Worm (Caenorhabditis elegans) whole organism, young adult: ENCODE measurements around the gene C03B1.6.

ENCODE experiments used
- B0019.2 ChIP-seq: fragments of 200-800 bp; sonication (Bioruptor generic); conservative IDR thresholded peaks from 2 replicates; pipeline ENCODE4 v1.3.6; 2022; ENCODE audit warnings: missing genetic modification reagents, missing genetic modification characterization, missing compliant biosample characterization
- B0336.3 ChIP-seq: fragments of 200-800 bp; sonication (Bioruptor generic); IDR thresholded peaks from 2 replicates; pipeline ENCODE4 v1.3.6; 2022; ENCODE audit warnings: missing genetic modification characterization, missing compliant biosample characterization
- T07F8.4 ChIP-seq: sonication (generic microtip); optimal IDR thresholded peaks from 2 replicates; lab custom pipeline; 2016; ENCODE audit warnings: mild to moderate bottlenecking, missing genetic modification characterization, moderate library complexity, missing compliant biosample characterization
- T26A5.8 ChIP-seq: sonication (generic microtip); optimal IDR thresholded peaks from 2 replicates; lab custom pipeline; 2016; ENCODE audit warnings: missing genetic modification characterization, missing compliant biosample characterization
- Y53F4B.3 ChIP-seq: fragments of 200-800 bp; sonication (Bioruptor generic); IDR thresholded peaks from 2 replicates; pipeline ENCODE4 v1.3.6; 2022; ENCODE audit warnings: missing genetic modification reagents, missing genetic modification characterization, missing compliant biosample characterization
- ama-1 ChIP-seq, 3 experiments: fragments of 150-350 bp in 1 of 3; sonication (generic microtip) in 2 of 3; optimal IDR thresholded peaks; 2 replicates each; lab custom pipeline; 2014 to 2018; ENCODE audit warnings: missing biosample characterization in 2 of 3, missing genetic modification characterization in 2 of 3, missing genetic modification reagents in 2 of 3
- aptf-3 ChIP-seq: fragments of 200-800 bp; sonication (Bioruptor generic); IDR thresholded peaks from 2 replicates; pipeline ENCODE4 v1.3.6; 2022; ENCODE audit warnings: missing genetic modification characterization, missing compliant biosample characterization
- athp-1 ChIP-seq: sonication (generic microtip); optimal IDR thresholded peaks from 2 replicates; lab custom pipeline; 2017; ENCODE audit warnings: mild to moderate bottlenecking, missing genetic modification characterization, missing compliant biosample characterization
- attf-3 ChIP-seq: fragments of 200-800 bp; sonication (Bioruptor generic); conservative IDR thresholded peaks from 2 replicates; pipeline ENCODE4 v1.3.6; 2022; ENCODE audit warnings: missing genetic modification reagents, missing genetic modification characterization, missing compliant biosample characterization
- attf-5 ChIP-seq: fragments of 200-800 bp; sonication (Bioruptor generic); optimal IDR thresholded peaks from 2 replicates; lab custom pipeline; 2018; ENCODE audit warnings: mild to moderate bottlenecking, missing genetic modification characterization, missing compliant biosample characterization
- cebp-2 ChIP-seq: fragments of 200-800 bp; sonication (Bioruptor generic); IDR thresholded peaks from 2 replicates; pipeline ENCODE4 v1.3.6; 2022; ENCODE audit warnings: missing genetic modification characterization, missing compliant biosample characterization
- ceh-100 ChIP-seq: fragments of 200-800 bp; sonication (Bioruptor generic); IDR thresholded peaks from 2 replicates; pipeline ENCODE4 v1.3.6; 2022; ENCODE audit warnings: missing genetic modification reagents, missing genetic modification characterization, missing compliant biosample characterization
- ceh-91 ChIP-seq: fragments of 200-800 bp; sonication (Bioruptor generic); IDR thresholded peaks from 2 replicates; pipeline ENCODE4 v1.3.6; 2022; ENCODE audit warnings: missing genetic modification reagents, missing genetic modification characterization, missing compliant biosample characterization
- ekl-4 ChIP-seq: fragments of 200-800 bp; sonication (Bioruptor generic); IDR thresholded peaks from 2 replicates; pipeline ENCODE4 v1.3.6; 2022; ENCODE audit warnings: missing genetic modification reagents, missing genetic modification characterization, missing compliant biosample characterization
- hmg-20 ChIP-seq: fragments of 200-800 bp; sonication (Bioruptor generic); IDR thresholded peaks from 2 replicates; pipeline ENCODE4 v1.3.6; 2022; ENCODE audit warnings: missing genetic modification reagents, missing genetic modification characterization, missing compliant biosample characterization
- hsf-1 ChIP-seq: fragments of 200-800 bp; sonication (Bioruptor generic); IDR thresholded peaks from 2 replicates; pipeline ENCODE4 v1.3.6; 2022; ENCODE audit warnings: missing genetic modification reagents, missing genetic modification characterization, missing compliant biosample characterization
- lag-1 ChIP-seq: fragments of 200-800 bp; sonication (Bioruptor generic); IDR thresholded peaks from 2 replicates; pipeline ENCODE4 v1.3.6; 2022; ENCODE audit warnings: missing genetic modification reagents, missing genetic modification characterization, missing compliant biosample characterization
- let-607 ChIP-seq, 2 experiments: fragments of 200-800 bp in 1 of 2; sonication (Bioruptor generic) in 1 of 2; sonication (generic microtip) in 1 of 2; optimal IDR thresholded peaks; 2 replicates each; lab custom pipeline; 2016 to 2018; ENCODE audit warnings: mild to moderate bottlenecking in 2 of 2, missing compliant biosample characterization in 2 of 2, missing genetic modification characterization in 2 of 2, moderate library complexity in 2 of 2, missing genotype in 1 of 2
- madf-10 ChIP-seq: sonication (generic microtip); optimal IDR thresholded peaks from 2 replicates; lab custom pipeline; 2016; ENCODE audit warnings: mild to moderate bottlenecking, missing genetic modification characterization, missing compliant biosample characterization
- madf-8 ChIP-seq: fragments of 200-800 bp; sonication (Bioruptor generic); conservative IDR thresholded peaks from 2 replicates; pipeline ENCODE4 v1.3.6; 2022; ENCODE audit warnings: missing genetic modification reagents, missing genetic modification characterization, missing compliant biosample characterization
- nhr-120 ChIP-seq: fragments of 200-800 bp; sonication (Bioruptor generic); IDR thresholded peaks from 2 replicates; pipeline ENCODE4 v1.3.6; 2022; ENCODE audit warnings: missing genetic modification characterization, missing compliant biosample characterization
- nhr-27 ChIP-seq: fragments of 200-800 bp; sonication (Bioruptor generic); optimal IDR thresholded peaks from 2 replicates; lab custom pipeline; 2018; ENCODE audit warnings: mild to moderate bottlenecking, missing genetic modification characterization, moderate library complexity, missing compliant biosample characterization
- nhr-80 ChIP-seq: sonication (generic microtip); optimal IDR thresholded peaks from 2 replicates; lab custom pipeline; 2016; ENCODE audit warnings: missing genetic modification characterization, missing compliant biosample characterization
- rcor-1 ChIP-seq: fragments of 200-800 bp; sonication (Bioruptor generic); IDR thresholded peaks from 2 replicates; pipeline ENCODE4 v1.3.6; 2022; ENCODE audit warnings: missing genetic modification reagents, missing genetic modification characterization, missing compliant biosample characterization
- sea-2 ChIP-seq: fragments of 200-800 bp; sonication (Bioruptor generic); IDR thresholded peaks from 2 replicates; pipeline ENCODE4 v1.3.6; 2022; ENCODE audit warnings: missing genetic modification characterization, missing compliant biosample characterization
- snpc-4 ChIP-seq, 5 experiments: fragments of 150-350 bp in 1 of 5; sonication (generic microtip) in 4 of 5; optimal IDR thresholded peaks; 2 replicates each; lab custom pipeline; 2014 to 2018; ENCODE audit warnings: missing genetic modification characterization in 5 of 5, missing biosample characterization in 3 of 5, antibody characterized with exemption in 2 of 5, mild to moderate bottlenecking in 2 of 5, missing compliant biosample characterization in 2 of 5, missing genotype in 2 of 5, moderate library complexity in 2 of 5, missing genetic modification reagents in 1 of 5
- tlf-1 ChIP-seq: fragments of 200-800 bp; sonication (Bioruptor generic); optimal IDR thresholded peaks from 2 replicates; lab custom pipeline; 2018; ENCODE audit warnings: mild to moderate bottlenecking, missing genetic modification characterization, missing compliant biosample characterization
- ztf-3 ChIP-seq: fragments of 200-800 bp; sonication (Bioruptor generic); optimal IDR thresholded peaks from 2 replicates; lab custom pipeline; 2018; ENCODE audit warnings: mild to moderate bottlenecking, missing genetic modification characterization, missing compliant biosample characterization

Gene C03B1.6

DNA sequence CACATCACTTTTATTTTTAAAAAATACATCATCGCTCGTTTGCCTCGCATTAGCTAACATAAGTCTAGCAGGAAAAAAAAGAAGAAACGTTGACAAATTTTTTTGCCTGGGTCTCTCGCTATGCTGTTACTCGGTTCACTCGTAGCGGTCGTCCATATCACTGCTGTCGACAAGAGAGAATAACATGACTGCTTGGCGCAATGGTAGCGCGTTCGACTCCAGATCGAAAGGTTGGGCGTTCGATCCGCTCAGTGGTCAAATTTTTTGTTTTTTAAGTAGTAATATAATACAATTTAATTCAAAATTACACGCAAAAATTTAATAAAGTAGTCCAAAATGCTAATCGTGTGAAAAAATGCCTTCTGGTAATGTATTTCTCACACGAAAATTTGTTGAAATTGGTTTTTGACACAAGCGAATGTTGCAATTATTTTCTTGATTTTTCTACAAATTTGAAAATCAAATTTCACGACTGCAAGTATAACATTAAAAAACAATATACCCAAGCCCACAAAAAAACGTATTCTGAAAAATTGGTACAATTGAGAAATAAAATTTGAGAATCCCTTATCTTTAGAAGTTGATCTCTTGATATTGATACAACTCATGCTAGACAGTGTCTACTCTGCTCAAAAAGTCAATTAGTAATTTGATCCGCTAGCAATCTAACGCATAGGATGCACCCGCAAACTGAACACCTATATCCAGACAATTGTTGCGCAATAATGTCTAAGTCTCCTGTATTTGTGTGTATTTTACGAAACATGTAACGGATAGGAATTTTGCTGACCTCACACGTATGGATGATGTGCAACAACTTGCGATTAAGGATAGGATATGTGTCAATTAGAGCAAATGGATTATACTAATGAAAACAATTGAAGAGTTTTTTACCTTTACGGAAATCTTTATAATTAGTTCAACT is 21.3 kb downstream of the C03B1.6 start (continued):
- 0 out of 2 replicates have a peak, but pooled peaks have one; percentile 27 for TF ChIP-seq ekl-4 (GFP tag; lab: Robert Waterston, UW)
- TF ChIP-seq nhr-27 (tag; lab: Kevin White, UChicago) = no peak
- TF ChIP-seq ceh-100 = peak; percentile 21; the same call in 1 of the 2 replicates
- peak; percentile 66 for TF ChIP-seq T26A5.8 (tag; lab: Kevin White, UChicago)
- TF ChIP-seq sea-2 (GFP tag; lab: Robert Waterston, UW) = no peak

DNA sequence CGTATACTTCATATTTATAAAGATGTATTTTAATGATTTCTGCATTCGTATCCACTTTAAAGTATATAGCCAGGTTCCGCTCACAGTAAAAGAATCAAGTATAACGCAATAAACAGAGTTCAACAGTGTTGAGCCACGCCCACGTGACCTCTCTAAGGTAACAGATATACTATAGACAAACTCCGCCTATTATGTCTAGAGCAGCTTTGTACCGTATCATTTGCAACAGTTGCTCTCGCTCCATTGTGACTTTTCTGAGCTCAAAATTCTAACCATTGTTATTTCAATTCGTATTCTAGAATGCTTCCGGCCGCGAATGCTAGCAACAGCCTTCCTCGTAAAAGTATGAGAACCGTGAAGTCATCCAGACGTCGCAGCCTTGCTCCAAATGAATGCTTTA is 23.2 kb downstream of the C03B1.6 start, which contains the start of gene C03B1.17:
C03B1.17 (plus strand) TSS at position 301 of the 400 bp plus-strand sequence.
- TF ChIP-seq snpc-4 (GFP tag; optimal IDR thresholded peaks at IDR 0.05; lab: Kevin White, UChicago) = no peak
- no peak for TF ChIP-seq snpc-4 (tag; optimal IDR thresholded peaks at IDR 0.05; lab: Kevin White, UChicago)
- TF ChIP-seq lag-1 = no peak
- no peak for TF ChIP-seq ceh-91 (GFP tag; lab: Robert Waterston, UW)
- TF ChIP-seq rcor-1 = no peak
- no peak for TF ChIP-seq let-607 (tag; optimal IDR thresholded peaks at IDR 0.05; lab: Kevin White, UChicago)
- no peak for TF ChIP-seq hmg-20 (GFP tag; lab: Robert Waterston, UW)
- no peak for TF ChIP-seq Y53F4B.3 (GFP tag; lab: Robert Waterston, UW)
- TF ChIP-seq nhr-120 (GFP tag; lab: Robert Waterston, UW) = no peak
- no peak for TF ChIP-seq athp-1 (tag; lab: Kevin White, UChicago)
- TF ChIP-seq T07F8.4 = no peak
- TF ChIP-seq madf-10 (tag; lab: Kevin White, UChicago) = no peak
- TF ChIP-seq madf-8 (GFP tag; lab: Robert Waterston, UW) = no peak

DNA sequence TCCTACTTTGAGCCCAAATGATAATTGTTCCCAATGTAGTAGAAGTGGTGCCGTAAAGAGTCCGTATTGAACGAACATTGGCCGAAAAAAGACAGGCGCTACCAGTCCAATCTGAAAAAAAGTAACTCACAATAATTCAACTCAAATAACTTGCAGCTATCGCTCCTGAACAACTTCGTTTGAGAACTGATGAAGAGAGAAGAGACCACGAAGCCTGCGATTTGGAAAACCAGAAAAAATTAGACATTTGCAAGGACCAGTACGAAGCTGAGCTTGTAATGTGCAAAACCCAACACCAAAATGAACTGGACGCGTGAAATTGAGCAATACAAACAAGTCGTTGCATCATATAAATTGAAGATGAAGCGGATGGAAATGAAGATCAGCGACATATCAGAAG is 24.3 kb downstream of the C03B1.6 start, which contains the start of gene C03B1.1:
C03B1.1 (plus strand) TSS at position 301 of the 400 bp plus-strand sequence.
- TF ChIP-seq ekl-4 (GFP tag; lab: Robert Waterston, UW) (no peak), aptf-3 (GFP tag; lab: Robert Waterston, UW) (no peak), B0019.2 (GFP tag; lab: Robert Waterston, UW) (no peak), attf-5 (GFP tag; lab: Kevin White, UChicago) (no peak), hsf-1 (GFP tag; lab: Robert Waterston, UW) (no peak), attf-3 (GFP tag; lab: Robert Waterston, UW) (no peak), B0336.3 (GFP tag; lab: Robert Waterston, UW) (no peak), rcor-1 (no peak), tlf-1 (GFP tag; lab: Kevin White, UChicago) (no peak), ztf-3 (GFP tag; lab: Kevin White, UChicago) (no peak)

DNA sequence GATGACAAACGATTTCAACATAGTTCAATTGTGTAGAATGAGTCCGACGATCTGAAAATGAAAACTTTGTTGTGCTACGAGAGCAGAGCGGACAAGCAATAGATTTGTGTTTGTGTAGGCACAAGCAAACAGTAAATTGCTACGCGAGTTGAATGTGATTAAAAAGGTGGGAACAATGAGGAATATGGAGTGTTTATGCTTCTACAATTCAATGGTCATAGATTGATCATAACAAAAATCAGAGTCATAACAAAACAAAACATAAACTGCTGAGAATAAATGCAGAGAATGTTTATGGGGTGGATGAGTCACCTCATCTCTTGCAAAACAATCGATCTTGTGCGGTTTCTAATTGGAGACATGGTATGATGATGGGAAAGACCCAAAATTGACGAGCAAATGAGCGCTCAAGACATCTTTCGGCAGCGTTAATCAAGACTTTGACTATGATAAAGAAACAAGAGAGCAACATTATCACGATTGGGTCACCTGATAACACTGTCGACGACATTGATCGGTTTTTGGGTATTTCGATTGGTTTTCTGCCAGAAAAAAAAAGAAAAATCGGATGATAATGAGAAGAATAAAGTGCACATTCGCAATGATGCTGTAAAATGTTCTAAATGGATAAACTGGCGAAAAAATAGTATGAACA is 27.6 kb downstream of the C03B1.6 start, which contains the start of gene lmp-1:
lmp-1 (minus strand) TSS at position 51 of the 655 bp plus-strand sequence.
- TF ChIP-seq ama-1 (optimal IDR thresholded peaks at IDR 0.05; lab: Kevin White, UChicago) (peak; percentile 74), ama-1 (GFP tag; optimal IDR thresholded peaks at IDR 0.05; lab: Kevin White, UChicago) (no peak), nhr-80 (tag; lab: Kevin White, UChicago) (peak; percentile 27), cebp-2 (GFP tag; lab: Robert Waterston, UW) (no peak)
- TF ChIP-seq, all 124 proteins: peak for 2
